Worm (Caenorhabditis elegans) whole organism, L3 larva: ENCODE data around the gene nhr-208.
"Not testable (repeated sequence)": the region's sequence is repeated elsewhere in the genome, so short reads cannot be mapped to it uniquely, and the experiment has no call there.

Experiments used
- R02D3.7 ChIP-seq: fragments of 150-350 bp; optimal IDR thresholded peaks from 2 replicates; lab custom pipeline; 2014; ENCODE audit warnings: missing biosample characterization, missing genetic modification characterization
- ZK546.5 ChIP-seq: sonication (generic microtip); optimal IDR thresholded peaks from 2 replicates; lab custom pipeline; 2017; ENCODE audit warnings: missing biosample characterization, missing genetic modification characterization
- aly-2 ChIP-seq: fragments of 150-350 bp; optimal IDR thresholded peaks from 2 replicates; lab custom pipeline; 2014; ENCODE audit warnings: missing biosample characterization, missing genetic modification characterization
- ceh-16 ChIP-seq: sonication (generic microtip); optimal IDR thresholded peaks from 2 replicates; lab custom pipeline; 2017; ENCODE audit warnings: missing biosample characterization, missing genetic modification characterization
- ceh-28 ChIP-seq: fragments of 150-350 bp; optimal IDR thresholded peaks from 2 replicates; lab custom pipeline; 2014; ENCODE audit warnings: missing biosample characterization, missing genetic modification reagents, missing genetic modification characterization
- ceh-82 ChIP-seq: fragments of 150-350 bp; optimal IDR thresholded peaks from 2 replicates; lab custom pipeline; 2014; ENCODE audit warnings: missing biosample characterization, missing genetic modification characterization
- ceh-9 ChIP-seq: sonication (generic microtip); optimal IDR thresholded peaks from 2 replicates; lab custom pipeline; 2018; ENCODE audit warnings: missing biosample characterization, missing genetic modification characterization
- daf-12 ChIP-seq: fragments of 150-350 bp; optimal IDR thresholded peaks from 2 replicates; lab custom pipeline; 2014; ENCODE audit warnings: missing biosample characterization, missing genetic modification reagents, missing genetic modification characterization
- egl-27 ChIP-seq: sonication (generic microtip); optimal IDR thresholded peaks from 4 replicates; lab custom pipeline; 2017; ENCODE audit warnings: missing biosample characterization, missing genetic modification reagents, missing genetic modification characterization
- egl-5 ChIP-seq: fragments of 150-350 bp; optimal IDR thresholded peaks from 2 replicates; lab custom pipeline; 2017; ENCODE audit warnings: missing biosample characterization, missing genetic modification reagents, missing genetic modification characterization, inconsistent platforms
- elt-2 ChIP-seq: sonication (generic microtip); optimal IDR thresholded peaks from 2 replicates; lab custom pipeline; 2016; ENCODE audit warnings: missing genetic modification reagents, mild to moderate bottlenecking, missing genetic modification characterization, missing compliant biosample characterization
- eor-1 ChIP-seq, 2 experiments: fragments of 150-350 bp; optimal IDR thresholded peaks; 2 replicates each; lab custom pipeline; 2014 to 2018; ENCODE audit warnings: missing biosample characterization in 2 of 2, missing genetic modification characterization in 2 of 2
- fkh-2 ChIP-seq: fragments of 150-350 bp; optimal IDR thresholded peaks from 2 replicates; lab custom pipeline; 2014; ENCODE audit warnings: missing biosample characterization, missing genetic modification reagents, missing genetic modification characterization
- hmg-11 ChIP-seq: sonication (generic microtip); optimal IDR thresholded peaks from 2 replicates; lab custom pipeline; 2016; ENCODE audit warnings: missing genetic modification characterization, missing compliant biosample characterization
- lin-15B ChIP-seq: fragments of 150-350 bp; optimal IDR thresholded peaks from 2 replicates; lab custom pipeline; 2014; ENCODE audit warnings: missing biosample characterization, missing genetic modification characterization
- mdl-1 ChIP-seq: fragments of 150-350 bp; optimal IDR thresholded peaks from 2 replicates; lab custom pipeline; 2014; ENCODE audit warnings: missing biosample characterization, missing genetic modification characterization
- mml-1 ChIP-seq: fragments of 150-350 bp; sonication (generic microtip); optimal IDR thresholded peaks from 3 replicates; lab custom pipeline; 2014; ENCODE audit warnings: missing biosample characterization, missing genetic modification characterization
- nfya-1 ChIP-seq: sonication (generic microtip); optimal IDR thresholded peaks from 2 replicates; lab custom pipeline; 2017; ENCODE audit warnings: missing genetic modification characterization, mild to moderate bottlenecking, missing compliant biosample characterization, antibody characterized with exemption, moderate library complexity; ENCODE audit not compliant: insufficient read depth
- nhr-43 ChIP-seq: sonication (generic microtip); optimal IDR thresholded peaks from 2 replicates; lab custom pipeline; 2016; ENCODE audit warnings: mild to moderate bottlenecking, missing genetic modification characterization, missing compliant biosample characterization; ENCODE audit not compliant: poor library complexity, severe bottlenecking
- nhr-76 ChIP-seq: fragments of 150-350 bp; sonication (generic microtip); optimal IDR thresholded peaks from 5 replicates; lab custom pipeline; 2014; ENCODE audit warnings: missing biosample characterization, missing genetic modification characterization
- nhr-77 ChIP-seq: fragments of 150-350 bp; optimal IDR thresholded peaks from 2 replicates; lab custom pipeline; 2014; ENCODE audit warnings: missing biosample characterization, missing genetic modification characterization
- tbx-2 ChIP-seq: sonication (generic microtip); optimal IDR thresholded peaks from 2 replicates; lab custom pipeline; 2016; ENCODE audit warnings: mild to moderate bottlenecking, missing genetic modification characterization, missing compliant biosample characterization
- ztf-11 ChIP-seq: fragments of 150-350 bp; optimal IDR thresholded peaks from 2 replicates; lab custom pipeline; 2014; ENCODE audit warnings: missing biosample characterization, missing genetic modification characterization
- ztf-4 ChIP-seq: fragments of 150-350 bp; optimal IDR thresholded peaks from 2 replicates; lab custom pipeline; 2014; ENCODE audit warnings: missing biosample characterization, missing genetic modification characterization

Gene nhr-208

DNA sequence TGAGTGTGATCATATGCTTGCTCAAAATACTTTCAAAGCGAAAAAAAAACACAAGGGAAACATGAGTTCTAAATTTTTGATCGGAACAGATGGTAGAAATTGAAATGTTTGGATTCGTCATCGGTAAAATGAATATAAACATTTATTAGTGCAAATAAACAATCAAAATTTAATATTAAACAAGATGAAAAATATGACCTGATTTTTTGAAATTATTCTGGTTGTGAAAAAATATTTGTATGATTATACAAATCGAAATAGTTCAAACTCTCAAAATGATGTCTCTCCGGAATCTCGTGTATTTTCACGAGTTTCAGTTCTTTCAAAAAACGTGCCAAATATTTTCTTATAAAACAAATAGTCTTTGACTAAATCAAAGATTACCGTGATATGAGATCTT, 26.3 kb downstream of the nhr-208 start, which contains the start of gene C13C4.7:
Gene C13C4.7 (minus strand): TSS at position 101 of the 400 bp plus-strand sequence.
- TF ChIP-seq aly-2 (tag; lab: Kevin White, UChicago) (no peak), egl-27 (tag; lab: Kevin White, UChicago) (no peak), ZK546.5 (tag; lab: Kevin White, UChicago) (no peak), lin-15B (tag; lab: Kevin White, UChicago) (no peak), eor-1 (tag; optimal IDR thresholded peaks at IDR 0.05; lab: Kevin White, UChicago) (no peak), R02D3.7 (tag; lab: Kevin White, UChicago) (no peak), mdl-1 (tag; lab: Kevin White, UChicago) (no peak), ztf-11 (tag; lab: Kevin White, UChicago) (no peak), ceh-82 (tag; lab: Kevin White, UChicago) (no peak), nfya-1 (tag; lab: Kevin White, UChicago) (no peak), ceh-28 (tag; lab: Kevin White, UChicago) (no peak), nhr-43 (tag; lab: Kevin White, UChicago) (no peak), elt-2 (tag; lab: Kevin White, UChicago) (no peak), egl-5 (tag; lab: Kevin White, UChicago) (no peak), daf-12 (tag; lab: Kevin White, UChicago) (no peak)
- TF ChIP-seq, all 47 proteins: peak for 0

- TF ChIP-seq elt-2 (tag; lab: Kevin White, UChicago) = peak; percentile 10
- TF ChIP-seq fkh-2 = no peak
Measured at ce11 chrV:12121274-12121673, 27.2 kb downstream of the nhr-208 start, which contains the start of gene C13C4.6. TSS of gene C13C4.6 (plus strand) at chrV:12121574.

DNA sequence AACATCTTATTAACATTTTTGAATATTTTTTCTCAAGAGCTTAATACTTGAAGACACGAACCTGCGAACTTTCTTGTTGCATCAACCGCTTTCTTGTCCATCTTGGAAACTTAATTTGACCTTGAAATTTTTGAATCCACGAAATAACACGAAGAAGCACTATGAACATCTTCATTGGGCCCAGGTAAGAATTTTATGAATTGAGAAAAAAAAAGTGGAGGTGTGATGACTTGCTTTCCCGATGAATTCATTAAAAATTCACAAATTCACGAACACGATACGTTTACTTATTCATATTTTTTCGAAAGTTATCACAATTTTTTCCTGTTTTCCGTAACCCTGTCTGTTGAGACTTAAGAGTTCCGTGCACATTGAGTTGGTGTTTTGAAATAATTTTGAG, 36.6 kb downstream of the nhr-208 start, which contains the start of gene C27A7.6:
Gene C27A7.6 (minus strand): TSS at position 101 of the 400 bp plus-strand sequence.
- TF ChIP-seq ztf-11, nhr-76, R02D3.7 (tag; lab: Kevin White, UChicago): not testable (repeated sequence)
- TF ChIP-seq, all 47 proteins: peak for 0; not testable (repeated sequence) for 47

ce11 chrV:12131157-12131556, 37.0 kb downstream of the nhr-208 start, which contains the start of gene enpp-1:
TSS of gene enpp-1 (plus strand) at chrV:12131457.
- TF ChIP-seq ceh-16; ceh-28 (tag; lab: Kevin White, UChicago); ztf-11 (tag; lab: Kevin White, UChicago): not testable (repeated sequence)

ce11 chrV:12137942-12138341, 43.8 kb downstream of the nhr-208 start:
- no peak for TF ChIP-seq elt-2 (tag; lab: Kevin White, UChicago)
- TF ChIP-seq ceh-9 (tag; lab: Kevin White, UChicago) = no peak
- TF ChIP-seq tbx-2 (tag; lab: Kevin White, UChicago) = no peak

DNA sequence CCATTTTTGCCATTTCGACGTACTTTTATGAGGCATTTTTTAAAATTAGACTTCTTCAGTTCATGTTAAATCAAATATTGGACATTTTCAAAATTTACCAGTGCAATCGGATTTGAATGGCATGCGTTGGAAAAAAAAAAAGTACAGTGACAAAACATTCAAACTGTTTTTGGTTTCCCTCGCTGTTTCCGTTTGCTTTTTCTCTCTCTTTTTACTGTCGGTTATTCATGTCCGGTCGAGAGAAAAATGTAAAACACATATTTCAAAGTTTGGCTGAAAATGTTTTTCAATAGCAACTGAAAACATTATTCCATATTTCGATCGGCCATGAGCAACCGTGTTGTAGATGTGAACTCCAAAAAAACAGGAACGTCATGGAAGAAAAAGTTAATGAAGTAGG, 46.5 kb downstream of the nhr-208 start, which contains the start of gene C27A7.3:
Gene C27A7.3 (plus strand): TSS at position 301 of the 400 bp plus-strand sequence.
- TF ChIP-seq ztf-11 (tag; lab: Kevin White, UChicago) = no peak
- no peak for TF ChIP-seq hmg-11 (tag; lab: Kevin White, UChicago)
- no peak for TF ChIP-seq ceh-16
- no peak for TF ChIP-seq ztf-4 (tag; lab: Kevin White, UChicago)
- no peak for TF ChIP-seq nhr-77
- no peak for TF ChIP-seq mml-1 (tag; lab: Kevin White, UChicago)
- TF ChIP-seq ceh-9 (tag; lab: Kevin White, UChicago) = no peak
- TF ChIP-seq egl-27 (tag; lab: Kevin White, UChicago) = no peak
